Fruit fly (Drosophila melanogaster) whole organism, adult: Measurements from ENCODE around the gene Jhbp1.
A peak's percentile ranks its signal among the peaks of the same experiment; 100 is the strongest.

Experiments used
- CG12768 ChIP-seq: fragments of 200-800 bp; sonication (Bioruptor generic); optimal IDR thresholded peaks from 2 replicates; lab custom pipeline; 2017; ENCODE audit warnings: missing biosample characterization, missing genetic modification characterization, mild to moderate bottlenecking, moderate library complexity, missing genetic modification reagents
- CG14711 ChIP-seq: fragments of 200-800 bp; sonication (Bioruptor generic); optimal IDR thresholded peaks from 2 replicates; lab custom pipeline; 2018; ENCODE audit warnings: missing biosample characterization, mild to moderate bottlenecking, missing genetic modification characterization, moderate library complexity
- CG33017 ChIP-seq: fragments of 200-800 bp; sonication (Bioruptor generic); optimal IDR thresholded peaks from 2 replicates; lab custom pipeline; 2018; ENCODE audit warnings: missing biosample characterization, mild to moderate bottlenecking, missing genetic modification characterization, moderate library complexity
- CG7045 ChIP-seq: fragments of 200-800 bp; sonication (Bioruptor generic); optimal IDR thresholded peaks from 2 replicates; lab custom pipeline; 2017; ENCODE audit warnings: missing biosample characterization, mild to moderate bottlenecking, missing genetic modification characterization
- CG7101 ChIP-seq: fragments of 200-800 bp; sonication (Bioruptor generic); optimal IDR thresholded peaks from 2 replicates; lab custom pipeline; 2018; ENCODE audit warnings: missing biosample characterization, mild to moderate bottlenecking, missing genetic modification characterization, moderate library complexity
- Hr96 ChIP-seq: fragments of 200-800 bp; sonication (Bioruptor generic); optimal IDR thresholded peaks from 2 replicates; lab custom pipeline; 2016; ENCODE audit warnings: missing biosample characterization, missing genetic modification characterization
- cnc ChIP-seq, 2 experiments: fragments of >200 bp; optimal IDR thresholded peaks; 2 replicates each; lab custom pipeline; 2017
- kay ChIP-seq: fragments of 200-800 bp; sonication (Bioruptor generic); peaks from one replicate; lab custom pipeline; 2016; ENCODE audit warnings: missing biosample characterization, missing genetic modification characterization, borderline replicate concordance
- ovo ChIP-seq: fragments of 200-800 bp; sonication (Bioruptor generic); optimal IDR thresholded peaks from 2 replicates; lab custom pipeline; 2016; ENCODE audit warnings: missing biosample characterization, missing genetic modification characterization
- tj ChIP-seq: fragments of 200-800 bp; sonication (Bioruptor generic); optimal IDR thresholded peaks from 3 replicates; lab custom pipeline; 2017; ENCODE audit warnings: missing biosample characterization, mild to moderate bottlenecking, missing genetic modification characterization, moderate library complexity

dm6 chr3R:4960107-4960506 lies 5.1 kb upstream of the Jhbp1 start:
- peak; percentile 5 for TF ChIP-seq kay
- no peak for TF ChIP-seq CG7101 (tag; lab: Kevin White, UChicago)
- TF ChIP-seq tj (GFP tag; lab: Kevin White, UChicago): no peak
- no peak for TF ChIP-seq ovo
- TF ChIP-seq cnc (optimal IDR thresholded peaks at IDR 0.05; lab: Kevin White, UChicago): no peak
- no peak for TF ChIP-seq Hr96 (GFP tag; lab: Kevin White, UChicago)
- no peak for TF ChIP-seq CG14711
- no peak for TF ChIP-seq CG7045
- TF ChIP-seq CG33017 (tag; lab: Kevin White, UChicago): no peak
- TF ChIP-seq CG12768: no peak
